Fruit fly (Drosophila melanogaster): ENCODE measurements around the gene RpL37A.

Gene RpL37A

dm6 chr2L:5090352-5090751 lies 19.6 kb downstream of the RpL37A start (continued):
- TF ChIP-seq Ets96B (tag; optimal IDR thresholded peaks at IDR 0.05) (no peak), CG31627 (GFP tag; optimal IDR thresholded peaks at IDR 0.05) (no peak), Hr4 (GFP tag; optimal IDR thresholded peaks at IDR 0.05) (no peak), CG34406 (GFP tag; optimal IDR thresholded peaks at IDR 0.05) (no peak), dac (GFP tag; optimal IDR thresholded peaks at IDR 0.05) (peak; percentile 30), CG8632 (GFP tag; optimal IDR thresholded peaks at IDR 0.05) (peak; percentile 35), vri (GFP tag; optimal IDR thresholded peaks at IDR 0.05) (no peak), Hr38 (GFP tag; optimal IDR thresholded peaks at IDR 0.05) (no peak), Sox15 (GFP tag; optimal IDR thresholded peaks at IDR 0.05) (no peak), CG7368 (GFP tag; optimal IDR thresholded peaks at IDR 0.05) (no peak), eg (GFP tag; IDR thresholded peaks at IDR 0.05) (peak; percentile 70; the same call in 2 of the 3 replicates), CG11762 (GFP tag; optimal IDR thresholded peaks at IDR 0.05; ENCODE audit: insufficient read depth) (no peak), Gug (GFP tag; IDR thresholded peaks at IDR 0.05) (no peak; the same call in 1 of the 2 replicates), topi (GFP tag; optimal IDR thresholded peaks at IDR 0.05) (peak; percentile 12), ss (GFP tag; optimal IDR thresholded peaks at IDR 0.05) (no peak), achi (GFP tag; optimal IDR thresholded peaks at IDR 0.05) (peak; percentile 43), pdm3 (GFP tag; optimal IDR thresholded peaks at IDR 0.05) (peak; percentile 42), CG15336 (GFP tag; IDR thresholded peaks at IDR 0.05) (peak; percentile 64), acj6 (GFP tag; optimal IDR thresholded peaks at IDR 0.05) (peak; percentile 46), CG11902 (GFP tag; optimal IDR thresholded peaks at IDR 0.05) (no peak), fkh (GFP tag; optimal IDR thresholded peaks at IDR 0.05) (no peak), Eip78C (GFP tag) (peak; percentile 72), Sox102F (GFP tag; optimal IDR thresholded peaks at IDR 0.05) (no peak), fd59A (GFP tag; optimal IDR thresholded peaks at IDR 0.05) (peak; percentile 4), CG3919 (GFP tag; optimal IDR thresholded peaks at IDR 0.05) (peak; percentile 9), Eip75B (GFP tag; optimal IDR thresholded peaks at IDR 0.05) (peak; percentile 27), dsx (GFP tag; optimal IDR thresholded peaks at IDR 0.05; ENCODE audit: poor library complexity, severe bottlenecking) (no peak), CG6792 (GFP tag; optimal IDR thresholded peaks at IDR 0.05) (peak; percentile 23), CG6276 (GFP tag; optimal IDR thresholded peaks at IDR 0.05) (peak; percentile 24), Hr39 (GFP tag; optimal IDR thresholded peaks at IDR 0.05) (no peak), CG32006 (GFP tag; optimal IDR thresholded peaks at IDR 0.05) (peak; percentile 77), Smox (GFP tag; optimal IDR thresholded peaks at IDR 0.05) (no peak), CG9139 (GFP tag; optimal IDR thresholded peaks at IDR 0.05) (no peak), Met (GFP tag; optimal IDR thresholded peaks at IDR 0.05) (no peak), CG11294 (GFP tag; IDR thresholded peaks at IDR 0.05) (peak; percentile 16; the same call in 1 of the 2 replicates), fd85E (GFP tag; optimal IDR thresholded peaks at IDR 0.05) (no peak), Eip93F (GFP tag; optimal IDR thresholded peaks at IDR 0.05) (no peak), CG4318 (GFP tag; optimal IDR thresholded peaks at IDR 0.05) (no peak), Sox14 (GFP tag; optimal IDR thresholded peaks at IDR 0.05) (peak; percentile 17), CG8319 (GFP tag; optimal IDR thresholded peaks at IDR 0.05) (no peak), CG6854 (GFP tag; optimal IDR thresholded peaks at IDR 0.05) (no peak)

DNA sequence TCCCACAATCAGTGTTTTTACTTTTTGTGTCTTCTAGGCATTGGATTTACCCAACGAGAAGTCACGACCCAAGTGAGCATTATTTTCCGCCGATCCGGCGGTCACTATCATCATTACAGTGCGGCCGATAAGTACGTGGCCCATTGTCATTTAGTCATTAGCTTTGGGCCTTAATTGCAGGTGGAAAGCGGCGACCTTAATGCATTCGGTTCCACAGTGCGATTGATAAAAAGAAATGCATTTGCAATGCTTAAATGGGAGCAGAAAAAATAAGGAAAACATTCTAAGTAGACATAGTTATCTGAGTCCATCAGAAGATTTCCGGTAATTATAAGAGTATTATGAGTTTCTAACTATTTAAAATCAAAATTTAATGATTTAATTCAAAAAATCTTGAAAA lies 21.4 kb downstream of the RpL37A start:
- no peak for TF ChIP-seq ss (GFP tag; optimal IDR thresholded peaks at IDR 0.05)
- no peak for TF ChIP-seq Blimp-1 (GFP tag; optimal IDR thresholded peaks at IDR 0.05)
- TF ChIP-seq Met (GFP tag; optimal IDR thresholded peaks at IDR 0.05): peak; percentile 39
- no peak for TF ChIP-seq CG8119 (GFP tag; IDR thresholded peaks at IDR 0.05)
- TF ChIP-seq OdsH (GFP tag; optimal IDR thresholded peaks at IDR 0.05): peak; percentile 43
- TF ChIP-seq CG34406 (GFP tag; optimal IDR thresholded peaks at IDR 0.05): no peak
- TF ChIP-seq CG8632 (GFP tag; optimal IDR thresholded peaks at IDR 0.05): no peak
- no peak for TF ChIP-seq spab (GFP tag; optimal IDR thresholded peaks at IDR 0.05)
- TF ChIP-seq CG15336 (GFP tag; IDR thresholded peaks at IDR 0.05): no peak
- peak; percentile 68 for TF ChIP-seq Eip78C (GFP tag)
- no peak for TF ChIP-seq fkh (GFP tag; optimal IDR thresholded peaks at IDR 0.05)
- no peak for TF ChIP-seq CG9139 (GFP tag; optimal IDR thresholded peaks at IDR 0.05)
- TF ChIP-seq CG11762 (GFP tag; optimal IDR thresholded peaks at IDR 0.05; ENCODE audit: insufficient read depth): no peak
- peak; percentile 3 for TF ChIP-seq CG3032 (tag; optimal IDR thresholded peaks at IDR 0.05)
- peak; percentile 14 for TF ChIP-seq fd59A (GFP tag; optimal IDR thresholded peaks at IDR 0.05)
- peak; percentile 30 for TF ChIP-seq CG10669 (GFP tag; optimal IDR thresholded peaks at IDR 0.05)
- TF ChIP-seq dac (GFP tag; optimal IDR thresholded peaks at IDR 0.05): no peak
- TF ChIP-seq CG11902 (GFP tag; optimal IDR thresholded peaks at IDR 0.05): peak; percentile 26
- TF ChIP-seq Smox (GFP tag; optimal IDR thresholded peaks at IDR 0.05): peak; percentile 1
- peak; percentile 38; the same call in 1 of the 3 replicates for TF ChIP-seq CG6163 (GFP tag; IDR thresholded peaks at IDR 0.05)
- peak; percentile 38 for TF ChIP-seq esn (GFP tag; optimal IDR thresholded peaks at IDR 0.05)
- no peak for TF ChIP-seq Sox15 (GFP tag; optimal IDR thresholded peaks at IDR 0.05)
- TF ChIP-seq Hr4 (GFP tag; optimal IDR thresholded peaks at IDR 0.05): peak; percentile 20
- no peak for TF ChIP-seq net (GFP tag; optimal IDR thresholded peaks at IDR 0.05)

All from whole organism, prepupa.